Fruit fly (Drosophila melanogaster) S2 (cell line): ENCODE data around the gene GAA1.

Source experiments
- CG8478 ChIP-seq: fragments of >200 bp; optimal IDR thresholded peaks from 2 replicates; lab custom pipeline; 2018
- CTCF ChIP-seq, 2 experiments: fragments of >200 bp; optimal IDR thresholded peaks; 2 replicates each; lab custom pipeline; 2018

dm6 chrX:5922057-5922456 is 48.9 kb upstream of the GAA1 start:
- no peak for TF ChIP-seq CG8478 (lab: Kevin White, UChicago)
- no peak for TF ChIP-seq CTCF (optimal IDR thresholded peaks at IDR 0.05; lab: Kevin White, UChicago)
